Fruit fly (Drosophila melanogaster) whole organism, wandering third instar larva: ENCODE results near the gene ey.

ENCODE experiments used
- Abd-B ChIP-seq: fragments of >200 bp; optimal IDR thresholded peaks from 2 replicates; lab custom pipeline; 2017; ENCODE audit warnings: missing biosample characterization, missing genetic modification characterization
- CG32264 ChIP-seq: fragments of 200-800 bp; sonication (Bioruptor generic); optimal IDR thresholded peaks from 2 replicates; lab custom pipeline; 2016; ENCODE audit warnings: missing biosample characterization, missing genetic modification characterization
- CG9705 ChIP-seq: fragments of 200-800 bp; sonication (Bioruptor generic); optimal IDR thresholded peaks from 2 replicates; lab custom pipeline; 2018; ENCODE audit warnings: missing biosample characterization, mild to moderate bottlenecking, missing genetic modification characterization
- CrebA ChIP-seq: fragments of 200-800 bp; sonication (Bioruptor generic); optimal IDR thresholded peaks from 2 replicates; lab custom pipeline; 2016; ENCODE audit warnings: missing biosample characterization, mild to moderate bottlenecking, missing genetic modification characterization, borderline replicate concordance
- Dfd ChIP-seq: fragments of >200 bp; optimal IDR thresholded peaks from 2 replicates; lab custom pipeline; 2017; ENCODE audit warnings: missing biosample characterization, missing genetic modification characterization
- Dif ChIP-seq: fragments of 200-275, 200-300 bp; sonication (Bioruptor generic); optimal IDR thresholded peaks from 2 replicates; lab custom pipeline; 2018; ENCODE audit warnings: missing biosample characterization, missing genetic modification characterization; ENCODE audit not compliant: partially characterized antibody
- GATAd ChIP-seq: sonication (Bioruptor generic); optimal IDR thresholded peaks from 2 replicates; lab custom pipeline; 2016; ENCODE audit warnings: missing biosample characterization, missing genetic modification characterization
- HLH106 ChIP-seq: fragments of 200-800 bp; optimal IDR thresholded peaks from 3 replicates; lab custom pipeline; 2019; ENCODE audit warnings: missing biosample characterization, mild to moderate bottlenecking, missing genetic modification characterization, moderate library complexity
- Hnf4 ChIP-seq: fragments of 200-800 bp; sonication (Bioruptor generic); optimal IDR thresholded peaks from 2 replicates; lab custom pipeline; 2016; ENCODE audit warnings: missing biosample characterization, mild to moderate bottlenecking, missing genetic modification characterization
- Hr78 ChIP-seq: fragments of >200 bp; optimal IDR thresholded peaks from 2 replicates; lab custom pipeline; 2017; ENCODE audit warnings: missing biosample characterization, missing genetic modification characterization
- Hr83 ChIP-seq: fragments of 200-300 bp; sonication (Bioruptor generic); optimal IDR thresholded peaks from 2 replicates; lab custom pipeline; 2016; ENCODE audit warnings: missing biosample characterization, mild to moderate bottlenecking, missing genetic modification characterization, moderate library complexity; ENCODE audit not compliant: poor library complexity, severe bottlenecking
- Jra ChIP-seq: sonication (Bioruptor generic); optimal IDR thresholded peaks from 2 replicates; lab custom pipeline; 2016; ENCODE audit warnings: missing biosample characterization, missing genetic modification characterization
- Mio ChIP-seq: sonication (Bioruptor generic); optimal IDR thresholded peaks from 2 replicates; lab custom pipeline; 2016; ENCODE audit warnings: missing biosample characterization, missing genetic modification characterization
- Myc ChIP-seq: fragments of >200 bp; optimal IDR thresholded peaks from 2 replicates; lab custom pipeline; 2017
- N ChIP-seq: fragments of >200 bp; optimal IDR thresholded peaks from 2 replicates; lab custom pipeline; 2018; ENCODE audit warnings: missing biosample characterization, missing external identifiers, missing genetic modification characterization
- OdsH ChIP-seq: fragments of 200-800 bp; sonication (Bioruptor generic); optimal IDR thresholded peaks from 2 replicates; lab custom pipeline; 2016; ENCODE audit warnings: missing biosample characterization, mild to moderate bottlenecking, missing genetic modification characterization
- Rel ChIP-seq, 2 experiments: fragments of 200-800 bp; sonication (Bioruptor generic) in 1 of 2; optimal IDR thresholded peaks; 2 replicates in 1 of 2; 3 replicates in 1 of 2; lab custom pipeline; 2016 to 2019; ENCODE audit warnings: mild to moderate bottlenecking in 2 of 2, missing biosample characterization in 2 of 2, missing genetic modification characterization in 2 of 2, moderate library complexity in 1 of 2
- Sp1 ChIP-seq: fragments of 200-800 bp; sonication (Bioruptor generic); optimal IDR thresholded peaks from 3 replicates; lab custom pipeline; 2019; ENCODE audit warnings: missing biosample characterization, mild to moderate bottlenecking, missing genetic modification characterization, moderate library complexity
- Vsx2 ChIP-seq: fragments of 200-300, 225-300 bp; sonication (Bioruptor generic); optimal IDR thresholded peaks from 2 replicates; lab custom pipeline; 2018; ENCODE audit warnings: missing biosample characterization, missing genetic modification characterization; ENCODE audit not compliant: partially characterized antibody
- br ChIP-seq: fragments of 200-800 bp; sonication (Bioruptor generic); optimal IDR thresholded peaks from 2 replicates; lab custom pipeline; 2016; ENCODE audit warnings: missing biosample characterization, missing genetic modification characterization
- brk ChIP-seq: fragments of 200-800 bp; sonication (Bioruptor generic); optimal IDR thresholded peaks from 2 replicates; lab custom pipeline; 2016; ENCODE audit warnings: missing biosample characterization, mild to moderate bottlenecking, missing genetic modification characterization
- dl ChIP-seq, 2 experiments: fragments of 175-275, 200-275 bp in 1 of 2; fragments of 200-275 bp in 1 of 2; sonication (Bioruptor generic); optimal IDR thresholded peaks; lab custom pipeline; 2018; ENCODE audit warnings: mild to moderate bottlenecking in 2 of 2, missing biosample characterization in 2 of 2, missing genetic modification characterization in 2 of 2, moderate library complexity in 2 of 2; ENCODE audit not compliant: partially characterized antibody in 2 of 2, insufficient read depth in 1 of 2
- dmrt93B ChIP-seq: fragments of 200-800 bp; sonication (Bioruptor generic); optimal IDR thresholded peaks from 2 replicates; lab custom pipeline; 2018; ENCODE audit warnings: missing biosample characterization, mild to moderate bottlenecking, missing genetic modification characterization
- dsf ChIP-seq: sonication (Bioruptor generic); optimal IDR thresholded peaks from 2 replicates; lab custom pipeline; 2016; ENCODE audit warnings: missing biosample characterization, missing genetic modification characterization, borderline replicate concordance
- ey ChIP-seq: fragments of 200-800 bp; sonication (Bioruptor generic); optimal IDR thresholded peaks from 2 replicates; lab custom pipeline; 2016; ENCODE audit warnings: missing biosample characterization, missing genetic modification characterization
- foxo ChIP-seq, 2 experiments: fragments of 200-800 bp; sonication (Bioruptor generic); optimal IDR thresholded peaks; 2 replicates in 1 of 2; 3 replicates in 1 of 2; lab custom pipeline; 2016 to 2017; ENCODE audit warnings: missing biosample characterization in 2 of 2, missing genetic modification characterization in 2 of 2
- fru ChIP-seq: fragments of 200-800 bp; sonication (Bioruptor generic); optimal IDR thresholded peaks from 3 replicates; lab custom pipeline; 2016; ENCODE audit warnings: missing biosample characterization, mild to moderate bottlenecking, missing genetic modification characterization
- h ChIP-seq: fragments of 200-800 bp; sonication (Bioruptor generic); optimal IDR thresholded peaks from 3 replicates; lab custom pipeline; 2016; ENCODE audit warnings: missing biosample characterization, mild to moderate bottlenecking, missing genetic modification characterization
- jim ChIP-seq: fragments of 175-275, 200-325 bp; sonication (Bioruptor generic); optimal IDR thresholded peaks from 2 replicates; lab custom pipeline; 2016; ENCODE audit warnings: missing biosample characterization, mild to moderate bottlenecking, missing genetic modification characterization
- lola ChIP-seq: fragments of >200 bp; optimal IDR thresholded peaks from 2 replicates; lab custom pipeline; 2017; ENCODE audit warnings: missing biosample characterization, missing genetic modification characterization
- pan ChIP-seq: fragments of >200 bp; optimal IDR thresholded peaks from 2 replicates; lab custom pipeline; 2017
- psq ChIP-seq: fragments of 200-800 bp; sonication (Bioruptor generic); optimal IDR thresholded peaks from 3 replicates; lab custom pipeline; 2017; ENCODE audit warnings: missing biosample characterization, mild to moderate bottlenecking, missing genetic modification characterization, moderate library complexity
- rgr ChIP-seq: fragments of 200-800 bp; sonication (Bioruptor generic); optimal IDR thresholded peaks from 3 replicates; lab custom pipeline; 2016; ENCODE audit warnings: missing biosample characterization, mild to moderate bottlenecking, missing genetic modification characterization
- sage ChIP-seq: fragments of 200-800 bp; sonication (Bioruptor generic); optimal IDR thresholded peaks from 2 replicates; lab custom pipeline; 2016; ENCODE audit warnings: missing biosample characterization, mild to moderate bottlenecking, missing genetic modification characterization
- sv ChIP-seq: fragments of 200-800 bp; sonication (Bioruptor generic); optimal IDR thresholded peaks from 3 replicates; lab custom pipeline; 2016; ENCODE audit warnings: missing biosample characterization, missing genetic modification characterization
- tai ChIP-seq: sonication (Bioruptor generic); optimal IDR thresholded peaks from 2 replicates; lab custom pipeline; 2016; ENCODE audit warnings: missing biosample characterization, missing genetic modification characterization
- usp ChIP-seq: fragments of >200 bp; optimal IDR thresholded peaks from 2 replicates; lab custom pipeline; 2017; ENCODE audit warnings: missing biosample characterization, missing genetic modification characterization
- woc ChIP-seq: sonication (Bioruptor generic); optimal IDR thresholded peaks from 2 replicates; lab custom pipeline; 2016; ENCODE audit warnings: missing biosample characterization, mild to moderate bottlenecking, missing genetic modification characterization

ey gene

DNA sequence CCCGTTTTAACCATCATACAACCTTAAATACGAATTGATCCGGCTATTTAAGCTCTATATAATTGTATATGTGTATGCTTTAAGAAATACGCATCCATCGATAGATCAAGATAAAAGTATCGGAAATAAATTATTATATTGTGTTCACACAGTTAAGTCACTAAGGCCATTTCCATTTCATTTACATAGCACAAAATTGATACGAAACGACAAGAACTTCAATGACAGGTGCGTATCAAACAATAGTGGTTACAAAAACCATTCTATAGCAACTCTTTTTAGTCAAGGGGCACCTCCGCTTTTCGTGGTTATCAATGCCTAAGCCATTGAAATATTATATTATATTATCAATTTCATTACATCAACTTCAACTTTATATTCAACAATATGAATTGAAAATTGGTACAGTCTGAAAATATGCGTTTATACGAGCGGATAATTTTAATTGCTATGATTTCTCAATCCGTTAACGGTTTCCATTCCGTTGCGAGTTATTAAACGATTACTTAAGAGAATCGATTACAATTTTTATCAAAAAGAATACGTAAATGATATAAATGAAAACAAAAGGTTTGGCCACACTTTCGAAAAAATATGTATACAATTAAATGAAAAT lies 34.3 kb upstream of the ey start, which contains the start of the genes CG46466 and Slip1:
Gene CG46466 (minus strand): TSS at position 70 of the 616 bp plus-strand sequence.
Gene Slip1 (plus strand): TSS at position 567 of the 616 bp plus-strand sequence.
- TF ChIP-seq ey (GFP tag; lab: Kevin White, UChicago) (peak; percentile 36), Dfd (no peak), Hnf4 (GFP tag; lab: Kevin White, UChicago) (no peak), CG9705 (GFP tag; lab: Kevin White, UChicago) (peak; percentile 16), Dif (no peak), psq (GFP tag; lab: Kevin White, UChicago) (no peak), Hr78 (GFP tag; lab: Kevin White, UChicago) (peak; percentile 87), N (GFP tag; lab: Kevin White, UChicago) (peak; percentile 89), OdsH (GFP tag; lab: Kevin White, UChicago) (no peak), woc (GFP tag; lab: Kevin White, UChicago) (peak; percentile 46), Rel (GFP tag; optimal IDR thresholded peaks at IDR 0.05; lab: Kevin White, UChicago) (no peak), Rel (tag; optimal IDR thresholded peaks at IDR 0.05; lab: Kevin White, UChicago) (no peak), GATAd (no peak), sv (GFP tag; lab: Kevin White, UChicago) (no peak), usp (GFP tag; lab: Kevin White, UChicago) (no peak), lola (peak; percentile 64)

dm6 chr4:664277-664676 lies 33.2 kb upstream of the ey start:
- TF ChIP-seq pan (no peak), Mio (GFP tag; lab: Kevin White, UChicago) (no peak), tai (GFP tag; lab: Kevin White, UChicago) (no peak), Hr83 (no peak), Rel (GFP tag; optimal IDR thresholded peaks at IDR 0.05; lab: Kevin White, UChicago) (no peak), Rel (tag; optimal IDR thresholded peaks at IDR 0.05; lab: Kevin White, UChicago) (no peak), jim (GFP tag; lab: Kevin White, UChicago) (no peak)

- peak; percentile 11 for TF ChIP-seq Hr83
- no peak for TF ChIP-seq Hnf4 (GFP tag; lab: Kevin White, UChicago)
- no peak for TF ChIP-seq jim (GFP tag; lab: Kevin White, UChicago)
- TF ChIP-seq Rel (GFP tag; optimal IDR thresholded peaks at IDR 0.05; lab: Kevin White, UChicago) = no peak
- TF ChIP-seq Rel (tag; optimal IDR thresholded peaks at IDR 0.05; lab: Kevin White, UChicago) = no peak
- peak; percentile 19 for TF ChIP-seq ey (GFP tag; lab: Kevin White, UChicago)
- no peak for TF ChIP-seq dsf (GFP tag; lab: Kevin White, UChicago)
- TF ChIP-seq Abd-B (GFP tag; lab: Kevin White, UChicago) = no peak
- no peak for TF ChIP-seq CrebA (GFP tag; lab: Kevin White, UChicago)
- peak; percentile 96 for TF ChIP-seq N (GFP tag; lab: Kevin White, UChicago)
- no peak for TF ChIP-seq sv (GFP tag; lab: Kevin White, UChicago)
- no peak for TF ChIP-seq sage
- no peak for TF ChIP-seq Mio (GFP tag; lab: Kevin White, UChicago)
- TF ChIP-seq Sp1 (GFP tag; lab: Kevin White, UChicago) = no peak
- TF ChIP-seq brk (GFP tag; lab: Kevin White, UChicago) = no peak
- TF ChIP-seq OdsH (GFP tag; lab: Kevin White, UChicago) = no peak
- TF ChIP-seq Dif = no peak
- no peak for TF ChIP-seq lola
- TF ChIP-seq woc (GFP tag; lab: Kevin White, UChicago) = peak; percentile 81
- no peak for TF ChIP-seq Dfd
- no peak for TF ChIP-seq foxo (GFP tag; optimal IDR thresholded peaks at IDR 0.05; lab: Kevin White, UChicago)
- peak; percentile 76 for TF ChIP-seq Hr78 (GFP tag; lab: Kevin White, UChicago)
- TF ChIP-seq GATAd = no peak
- TF ChIP-seq HLH106 (tag; lab: Kevin White, UChicago) = no peak
- no peak for TF ChIP-seq pan
- TF ChIP-seq tai (GFP tag; lab: Kevin White, UChicago) = peak; percentile 42
- TF ChIP-seq usp (GFP tag; lab: Kevin White, UChicago) = no peak
- no peak for TF ChIP-seq fru (GFP tag; lab: Kevin White, UChicago)
- TF ChIP-seq CG9705 (GFP tag; lab: Kevin White, UChicago) = no peak
- no peak for TF ChIP-seq CG32264 (GFP tag; lab: Kevin White, UChicago)
- no peak for TF ChIP-seq psq (GFP tag; lab: Kevin White, UChicago)
- TF ChIP-seq br (GFP tag; lab: Kevin White, UChicago) = no peak
- TF ChIP-seq Jra (GFP tag; lab: Kevin White, UChicago) = peak; percentile 8
- TF ChIP-seq Vsx2 (GFP tag; lab: Kevin White, UChicago) = no peak
- TF ChIP-seq h (GFP tag; lab: Kevin White, UChicago) = no peak
- peak; percentile 4 for TF ChIP-seq Myc (lab: Kevin White, UChicago)
- TF ChIP-seq rgr (GFP tag; lab: Kevin White, UChicago) = no peak
- no peak for TF ChIP-seq dl (GFP tag; optimal IDR thresholded peaks at IDR 0.05; lab: Kevin White, UChicago; ENCODE audit: insufficient read depth in 1 of 2, partially characterized antibody in 2 of 2)
- TF ChIP-seq dmrt93B (GFP tag; lab: Kevin White, UChicago) = no peak
Measured at dm6 chr4:670905-671419, 26.5 kb upstream of the ey start, which contains the start of gene CG11360. Gene CG11360, plus strand, starts transcription at chr4:671142.
